Worm (Caenorhabditis elegans): ENCODE data around the gene K10B4.1.

- TF ChIP-seq ama-1 (optimal IDR thresholded peaks at IDR 0.05) = no peak
- TF ChIP-seq ceh-13 (GFP tag; optimal IDR thresholded peaks at IDR 0.05) = no peak
- TF ChIP-seq hnd-1 (tag; optimal IDR thresholded peaks at IDR 0.05) = no peak
- no peak for TF ChIP-seq hmg-4 (GFP tag; optimal IDR thresholded peaks at IDR 0.05)
- TF ChIP-seq pes-1 (GFP tag; IDR thresholded peaks at IDR 0.05) = no peak
- TF ChIP-seq ets-7 (tag; optimal IDR thresholded peaks at IDR 0.05) = no peak
- TF ChIP-seq tra-4 (tag; optimal IDR thresholded peaks at IDR 0.05) = no peak
- no peak for TF ChIP-seq aly-1 (tag; optimal IDR thresholded peaks at IDR 0.05)
These were observed 5.5 kb upstream of the K10B4.1 start for ce11 chrII:129770-130169.

Measured in whole organism, early embryonic.